Worm (Caenorhabditis elegans): Measurements from ENCODE around the gene crld-1.

DNA sequence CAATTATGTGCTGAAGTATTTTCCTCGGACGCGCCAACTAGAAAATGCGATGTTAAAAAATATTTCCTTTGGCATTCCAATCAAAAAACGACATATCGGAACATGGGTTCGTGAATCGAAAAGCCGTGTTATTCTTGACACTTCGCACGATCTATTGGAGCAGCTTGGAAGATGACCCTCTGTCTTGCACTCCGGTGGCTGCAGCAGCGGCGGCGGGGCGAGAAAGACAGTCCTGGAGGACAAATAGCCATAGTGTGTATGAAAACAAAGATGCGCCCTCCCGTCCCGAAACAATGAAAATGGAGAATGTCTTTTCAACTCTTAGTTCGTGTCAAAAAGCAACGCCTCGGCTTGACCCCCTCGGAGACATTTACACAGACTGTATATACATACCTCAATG is 13.3 kb upstream of the crld-1 start:
- TF ChIP-seq nhr-23 (tag; optimal IDR thresholded peaks at IDR 0.05) (no peak), lin-39 (tag; optimal IDR thresholded peaks at IDR 0.05) (no peak)
